Worm (Caenorhabditis elegans): ENCODE results near the gene str-55.

The str-55 gene

ce11 chrV:16417014-16417413, at the start of gene str-55:
TSS of gene str-55 (minus strand) at chrV:16417114.
- TF ChIP-seq nhr-2 (tag; optimal IDR thresholded peaks at IDR 0.05): no peak
- no peak for TF ChIP-seq sem-2 (GFP tag; optimal IDR thresholded peaks at IDR 0.05)
- no peak for TF ChIP-seq ham-2 (GFP tag; optimal IDR thresholded peaks at IDR 0.05)
- TF ChIP-seq hlh-1 (tag; optimal IDR thresholded peaks at IDR 0.05): no peak
- no peak for TF ChIP-seq flh-1 (GFP tag; optimal IDR thresholded peaks at IDR 0.05)
- TF ChIP-seq zip-8 (tag; optimal IDR thresholded peaks at IDR 0.05): no peak
- TF ChIP-seq cnd-1 (tag; optimal IDR thresholded peaks at IDR 0.05): no peak
- TF ChIP-seq mab-5 (tag; optimal IDR thresholded peaks at IDR 0.05): no peak
- no peak for TF ChIP-seq tbx-8 (GFP tag; optimal IDR thresholded peaks at IDR 0.05)
- no peak for TF ChIP-seq ceh-43 (GFP tag; optimal IDR thresholded peaks at IDR 0.05)
- no peak for TF ChIP-seq drap-1 (GFP tag; optimal IDR thresholded peaks at IDR 0.05)
- no peak for TF ChIP-seq unc-120 (tag; optimal IDR thresholded peaks at IDR 0.05; ENCODE audit: poor library complexity, severe bottlenecking)
- no peak for TF ChIP-seq ceh-39 (tag; optimal IDR thresholded peaks at IDR 0.05)
- no peak for TF ChIP-seq unc-39 (tag; optimal IDR thresholded peaks at IDR 0.05)
- TF ChIP-seq nhr-12 (tag; optimal IDR thresholded peaks at IDR 0.05): no peak
- TF ChIP-seq ceh-83 (GFP tag; optimal IDR thresholded peaks at IDR 0.05): no peak
- no peak for TF ChIP-seq nhr-76 (tag; optimal IDR thresholded peaks at IDR 0.05)

- TF ChIP-seq ceh-83 (GFP tag; optimal IDR thresholded peaks at IDR 0.05) (no peak), blmp-1 (tag; optimal IDR thresholded peaks at IDR 0.05) (no peak), sptf-1 (tag; optimal IDR thresholded peaks at IDR 0.05) (no peak)
Measured at ce11 chrV:16460866-16461265, 44.0 kb upstream of the str-55 start, which contains the start of gene srh-142. TSS of gene srh-142 (minus strand) at chrV:16460966.

- no peak for TF ChIP-seq ham-2 (GFP tag; optimal IDR thresholded peaks at IDR 0.05)
- TF ChIP-seq zip-8 (tag; optimal IDR thresholded peaks at IDR 0.05): no peak
- no peak for TF ChIP-seq mls-2 (tag; optimal IDR thresholded peaks at IDR 0.05)
- no peak for TF ChIP-seq lin-13 (tag; optimal IDR thresholded peaks at IDR 0.05)
- TF ChIP-seq drap-1 (GFP tag; optimal IDR thresholded peaks at IDR 0.05): no peak
- no peak for TF ChIP-seq unc-120 (tag; optimal IDR thresholded peaks at IDR 0.05; ENCODE audit: poor library complexity, severe bottlenecking)
- no peak for TF ChIP-seq mab-5 (tag; optimal IDR thresholded peaks at IDR 0.05)
- TF ChIP-seq snpc-4 (tag; optimal IDR thresholded peaks at IDR 0.05): no peak
- TF ChIP-seq ztf-11 (tag; optimal IDR thresholded peaks at IDR 0.05): no peak
- no peak for TF ChIP-seq nhr-12 (tag; optimal IDR thresholded peaks at IDR 0.05)
- TF ChIP-seq sptf-1 (tag; optimal IDR thresholded peaks at IDR 0.05): no peak
- TF ChIP-seq bed-3 (GFP tag; optimal IDR thresholded peaks at IDR 0.05): no peak
- TF ChIP-seq ceh-43 (GFP tag; optimal IDR thresholded peaks at IDR 0.05): no peak
- TF ChIP-seq M03D4.4 (tag; optimal IDR thresholded peaks at IDR 0.05): no peak
- TF ChIP-seq sem-2 (GFP tag; optimal IDR thresholded peaks at IDR 0.05): no peak
- no peak for TF ChIP-seq nhr-28 (tag; optimal IDR thresholded peaks at IDR 0.05)
Measured at ce11 chrV:16459377-16459776, 42.5 kb upstream of the str-55 start.

- no peak for TF ChIP-seq ceh-83 (GFP tag; optimal IDR thresholded peaks at IDR 0.05)
- no peak for TF ChIP-seq sem-2 (GFP tag; optimal IDR thresholded peaks at IDR 0.05)
- no peak for TF ChIP-seq mep-1 (tag; optimal IDR thresholded peaks at IDR 0.05)
Measured at ce11 chrV:16458714-16459113, 41.8 kb upstream of the str-55 start, which contains the start of gene str-15. TSS of gene str-15 (minus strand) at chrV:16458814.

- TF ChIP-seq ceh-43 (GFP tag; optimal IDR thresholded peaks at IDR 0.05) (no peak), unc-120 (tag; optimal IDR thresholded peaks at IDR 0.05; ENCODE audit: poor library complexity, severe bottlenecking) (no peak), unc-62 (GFP tag; optimal IDR thresholded peaks at IDR 0.05) (no peak), ces-1 (GFP tag; optimal IDR thresholded peaks at IDR 0.05) (no peak), ceh-83 (GFP tag; optimal IDR thresholded peaks at IDR 0.05) (no peak), nhr-76 (tag; optimal IDR thresholded peaks at IDR 0.05) (no peak), unc-39 (tag; optimal IDR thresholded peaks at IDR 0.05) (no peak), ceh-39 (tag; optimal IDR thresholded peaks at IDR 0.05) (no peak), zip-8 (tag; optimal IDR thresholded peaks at IDR 0.05) (no peak), blmp-1 (tag; optimal IDR thresholded peaks at IDR 0.05) (no peak), mep-1 (tag; optimal IDR thresholded peaks at IDR 0.05) (no peak), mls-2 (tag; optimal IDR thresholded peaks at IDR 0.05) (no peak), flh-1 (GFP tag; optimal IDR thresholded peaks at IDR 0.05) (no peak), nhr-2 (tag; optimal IDR thresholded peaks at IDR 0.05) (no peak), pha-4 (tag; optimal IDR thresholded peaks at IDR 0.05) (no peak), nhr-28 (tag; optimal IDR thresholded peaks at IDR 0.05) (no peak), drap-1 (GFP tag; optimal IDR thresholded peaks at IDR 0.05) (no peak), nhr-237 (tag; optimal IDR thresholded peaks at IDR 0.05) (no peak), bed-3 (GFP tag; optimal IDR thresholded peaks at IDR 0.05) (no peak)
Measured at ce11 chrV:16455065-16455464, 38.2 kb upstream of the str-55 start, which contains the start of gene str-14. TSS of gene str-14 (minus strand) at chrV:16455165.

All from whole organism, mixed stage, embryonic.